Fruit fly (Drosophila melanogaster) Kc167 (cell line): ENCODE data around the gene Teh3.

Experiments
- Myc ChIP-seq: fragments of >200 bp; optimal IDR thresholded peaks from 2 replicates; lab custom pipeline; 2017; ENCODE audit warnings: missing external identifiers
- Sin3A ChIP-seq: fragments of >200 bp; optimal IDR thresholded peaks from 2 replicates; lab custom pipeline; 2018; ENCODE audit warnings: missing external identifiers
- h ChIP-seq: fragments of >200 bp; optimal IDR thresholded peaks from 3 replicates; lab custom pipeline; 2018; ENCODE audit warnings: missing external identifiers
- insv ChIP-seq: fragments of >200 bp; optimal IDR thresholded peaks from 3 replicates; lab custom pipeline; 2018; ENCODE audit warnings: missing external identifiers
- psq ChIP-seq: fragments of >200 bp; optimal IDR thresholded peaks from 2 replicates; lab custom pipeline; 2017; ENCODE audit warnings: missing external identifiers
- ttk ChIP-seq: sonication (Bioruptor generic); optimal IDR thresholded peaks from 2 replicates; lab custom pipeline; 2017; ENCODE audit warnings: missing external identifiers

The Teh3 gene

DNA sequence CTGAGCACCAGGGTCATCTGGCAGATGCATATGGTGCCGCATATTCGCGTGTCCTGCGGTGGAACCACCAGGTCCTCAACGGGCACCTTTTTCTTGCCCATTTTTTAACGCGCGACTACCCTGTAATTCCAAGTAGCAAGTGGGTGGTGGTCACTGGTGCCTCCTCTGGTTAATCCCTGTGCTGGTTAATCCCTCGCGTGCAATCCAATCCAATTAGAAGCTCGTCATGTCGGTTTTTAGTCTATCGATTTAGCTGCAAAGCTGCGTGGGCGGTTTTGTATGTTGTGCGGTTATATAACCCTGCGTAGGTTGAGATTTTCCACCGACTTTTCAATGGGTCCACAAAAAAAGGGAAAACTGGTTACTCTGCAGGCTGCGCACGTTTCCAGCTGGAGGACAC, at the start of gene Teh3:
Gene Teh3, minus strand, starts transcription at position 101 of the 400 bp plus-strand sequence.
- TF ChIP-seq Myc (lab: Kevin White, UChicago) (no peak), insv (lab: Kevin White, UChicago) (no peak), ttk (lab: Kevin White, UChicago) (no peak), psq (lab: Kevin White, UChicago) (no peak), h (lab: Kevin White, UChicago) (no peak), Sin3A (lab: Kevin White, UChicago) (no peak)

DNA sequence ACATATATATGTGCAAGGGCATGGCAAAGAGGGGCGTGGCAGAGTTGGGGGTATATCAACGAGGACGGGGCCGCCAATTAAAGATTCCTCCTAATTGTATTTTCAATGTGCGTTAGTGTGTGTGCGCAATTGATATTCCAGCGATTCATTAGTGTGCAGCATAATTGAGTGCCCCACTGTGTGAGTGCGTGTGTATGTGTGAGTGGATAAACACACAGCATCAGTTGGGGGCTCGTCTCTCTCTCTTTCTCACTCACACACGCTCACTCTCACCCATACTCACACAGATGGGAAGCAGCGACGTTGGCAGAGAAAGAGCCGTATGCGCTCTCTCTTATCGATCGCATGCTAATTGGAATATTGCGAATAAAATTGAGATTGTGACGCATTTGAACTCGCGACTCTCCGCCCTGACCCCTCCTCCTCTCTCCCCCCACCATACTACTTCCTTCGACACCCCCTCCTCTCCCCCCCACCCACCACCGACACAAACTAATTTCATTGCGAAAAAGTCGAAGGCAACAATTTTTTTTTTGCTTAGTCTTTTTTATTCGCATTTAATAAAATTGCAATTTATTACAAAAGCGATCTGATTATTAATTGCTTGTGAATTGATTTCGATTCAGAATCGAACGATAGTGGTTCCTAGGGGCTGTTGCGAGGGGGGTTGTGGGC, 49.3 kb upstream of the Teh3 start:
- TF ChIP-seq ttk (lab: Kevin White, UChicago) = no peak
- TF ChIP-seq h (lab: Kevin White, UChicago) = no peak
- no peak for TF ChIP-seq insv (lab: Kevin White, UChicago)
- no peak for TF ChIP-seq Sin3A (lab: Kevin White, UChicago)
- no peak for TF ChIP-seq psq (lab: Kevin White, UChicago)
- TF ChIP-seq Myc (lab: Kevin White, UChicago) = no peak

dm6 chr3L:4232724-4233367, 48.4 kb upstream of the Teh3 start:
- no peak for TF ChIP-seq Myc (lab: Kevin White, UChicago)
- TF ChIP-seq psq (lab: Kevin White, UChicago) = no peak
- TF ChIP-seq Sin3A (lab: Kevin White, UChicago) = no peak
- no peak for TF ChIP-seq insv (lab: Kevin White, UChicago)
- TF ChIP-seq h (lab: Kevin White, UChicago) = no peak
- TF ChIP-seq ttk (lab: Kevin White, UChicago) = no peak

dm6 chr3L:4232227-4232626, 47.8 kb upstream of the Teh3 start:
- TF ChIP-seq Sin3A (lab: Kevin White, UChicago) (no peak), ttk (lab: Kevin White, UChicago) (no peak), psq (lab: Kevin White, UChicago) (no peak), Myc (lab: Kevin White, UChicago) (no peak), insv (lab: Kevin White, UChicago) (no peak), h (lab: Kevin White, UChicago) (no peak)

dm6 chr3L:4231401-4232014, 47.0 kb upstream of the Teh3 start:
- no peak for TF ChIP-seq insv (lab: Kevin White, UChicago)
- no peak for TF ChIP-seq Myc (lab: Kevin White, UChicago)
- TF ChIP-seq ttk (lab: Kevin White, UChicago) = no peak
- no peak for TF ChIP-seq psq (lab: Kevin White, UChicago)
- no peak for TF ChIP-seq h (lab: Kevin White, UChicago)
- TF ChIP-seq Sin3A (lab: Kevin White, UChicago) = no peak

- TF ChIP-seq insv (lab: Kevin White, UChicago) (no peak), ttk (lab: Kevin White, UChicago) (no peak), Sin3A (lab: Kevin White, UChicago) (no peak), psq (lab: Kevin White, UChicago) (no peak), h (lab: Kevin White, UChicago) (no peak), Myc (lab: Kevin White, UChicago) (no peak)
These were observed 46.0 kb upstream of the Teh3 start for dm6 chr3L:4230357-4230901.

- TF ChIP-seq ttk (lab: Kevin White, UChicago) (no peak), Sin3A (lab: Kevin White, UChicago) (no peak), insv (lab: Kevin White, UChicago) (no peak), psq (lab: Kevin White, UChicago) (no peak), h (lab: Kevin White, UChicago) (no peak), Myc (lab: Kevin White, UChicago) (no peak)
These were observed 45.0 kb upstream of the Teh3 start for dm6 chr3L:4229365-4229967.

DNA sequence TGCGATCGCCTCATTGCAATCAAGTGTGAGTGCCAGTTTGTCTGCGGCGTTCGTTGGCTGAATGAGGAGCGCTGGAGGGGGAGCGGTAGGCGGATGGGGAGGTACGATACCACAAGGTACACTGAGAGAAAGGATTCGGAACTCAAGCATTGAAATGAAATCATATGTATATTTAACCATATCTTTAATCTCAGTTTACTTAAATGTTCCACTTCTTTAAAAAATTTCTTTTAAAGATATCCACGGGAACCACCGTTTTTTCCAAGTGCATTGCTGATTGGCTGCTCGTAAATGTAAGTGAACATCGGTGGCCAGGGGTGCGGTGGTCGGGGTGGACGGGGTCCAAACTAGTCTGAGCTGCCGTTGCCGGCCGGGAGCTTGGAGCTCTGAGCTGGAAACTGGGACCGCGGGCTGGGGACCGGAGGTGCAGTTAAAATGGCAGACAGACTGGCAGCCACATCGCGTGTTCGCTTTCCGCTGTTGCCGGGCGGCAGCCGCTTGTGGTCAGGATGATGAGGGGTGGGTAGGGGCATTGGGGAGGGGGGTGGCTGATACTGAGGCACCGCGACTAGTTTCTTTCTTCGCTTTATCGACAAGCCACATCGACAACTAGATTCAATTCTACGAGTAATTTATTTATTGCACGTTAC, 43.8 kb upstream of the Teh3 start:
- TF ChIP-seq ttk (lab: Kevin White, UChicago) (no peak), insv (lab: Kevin White, UChicago) (no peak), psq (lab: Kevin White, UChicago) (no peak), Myc (lab: Kevin White, UChicago) (no peak), Sin3A (lab: Kevin White, UChicago) (no peak), h (lab: Kevin White, UChicago) (no peak)

dm6 chr3L:4227164-4227563, 42.7 kb upstream of the Teh3 start, which contains the start of gene CG46460:
CG46460 (minus strand) TSS chr3L:4227302.
- TF ChIP-seq h (lab: Kevin White, UChicago) = no peak
- no peak for TF ChIP-seq insv (lab: Kevin White, UChicago)
- TF ChIP-seq Myc (lab: Kevin White, UChicago) = no peak
- no peak for TF ChIP-seq psq (lab: Kevin White, UChicago)
- TF ChIP-seq ttk (lab: Kevin White, UChicago) = no peak
